Fruit fly (Drosophila melanogaster) whole organism, embryonic: ENCODE measurements around the gene Chrac-14.
A peak's percentile ranks its signal among the peaks of the same experiment; 100 is the strongest.

Source experiments
- Aef1 ChIP-seq: fragments of 200-800 bp; sonication (Bioruptor generic); IDR thresholded peaks from 3 replicates; pipeline ENCODE4 v1.3.6; 2022; ENCODE audit warnings: missing biosample characterization, missing genetic modification characterization
- Awh ChIP-seq: fragments of 200-800 bp; sonication (Bioruptor generic); IDR thresholded peaks from 2 replicates; pipeline ENCODE4, ENCODE4 v1.3.6; 2022; ENCODE audit warnings: missing biosample characterization, missing genetic modification characterization
- CG11247 ChIP-seq: fragments of 200-800 bp; sonication (Bioruptor generic); IDR thresholded peaks from 2 replicates; pipeline ENCODE4 v1.3.6; 2022; ENCODE audit warnings: missing biosample characterization, missing genetic modification characterization
- CG11560 ChIP-seq: fragments of 200-800 bp; sonication (Bioruptor generic); IDR thresholded peaks from 3 replicates; pipeline ENCODE4 v1.3.6; 2022; ENCODE audit warnings: missing biosample characterization, missing genetic modification characterization
- CG11723 ChIP-seq: fragments of 200-800 bp; sonication (Bioruptor generic); optimal IDR thresholded peaks from 2 replicates; lab custom pipeline; 2017; ENCODE audit warnings: missing biosample characterization, mild to moderate bottlenecking, missing genetic modification characterization
- CG12769 ChIP-seq: fragments of 200-800 bp; sonication (Bioruptor generic); optimal IDR thresholded peaks from 2 replicates; lab custom pipeline; 2019; ENCODE audit warnings: missing biosample characterization, mild to moderate bottlenecking, missing genetic modification characterization, moderate library complexity
- CG13287 ChIP-seq: fragments of 200-800 bp; sonication (Bioruptor generic); IDR thresholded peaks from 2 replicates; pipeline ENCODE4 v1.3.6; 2022; ENCODE audit warnings: missing biosample characterization, missing genetic modification characterization; ENCODE audit not compliant: partially characterized antibody
- CG15479 ChIP-seq: fragments of 200-800 bp; sonication (Bioruptor generic); optimal IDR thresholded peaks from 3 replicates; lab custom pipeline; 2019; ENCODE audit warnings: missing biosample characterization, mild to moderate bottlenecking, missing genetic modification characterization, moderate library complexity
- CG16815 ChIP-seq: fragments of 200-800 bp; sonication (Bioruptor generic); optimal IDR thresholded peaks from 3 replicates; lab custom pipeline; 2017; ENCODE audit warnings: missing biosample characterization, mild to moderate bottlenecking, missing genetic modification characterization
- CG17328 ChIP-seq: fragments of 200-800 bp; sonication (Bioruptor generic); IDR thresholded peaks from 2 replicates; pipeline ENCODE4 v1.3.6; 2022; ENCODE audit warnings: missing biosample characterization, missing genetic modification characterization
- CG18599 ChIP-seq: fragments of 200-800 bp; sonication (Bioruptor generic); optimal IDR thresholded peaks from 3 replicates; lab custom pipeline; 2017; ENCODE audit warnings: missing biosample characterization, missing genetic modification characterization, mild to moderate bottlenecking, moderate library complexity, missing genetic modification reagents
- CG2199 ChIP-seq: fragments of 200-800 bp; sonication (Bioruptor generic); IDR thresholded peaks from 3 replicates; pipeline ENCODE4 v1.3.6; 2022; ENCODE audit warnings: missing biosample characterization, missing genetic modification characterization
- CG2712 ChIP-seq: fragments of 200-800 bp; optimal IDR thresholded peaks from 3 replicates; lab custom pipeline; 2019; ENCODE audit warnings: missing biosample characterization, mild to moderate bottlenecking, missing genetic modification characterization, moderate library complexity
- CG32767 ChIP-seq: fragments of 200-800 bp; sonication (Bioruptor generic); IDR thresholded peaks from 2 replicates; pipeline ENCODE4 v1.3.6; 2022; ENCODE audit warnings: missing biosample characterization, missing genetic modification characterization
- CG32772 ChIP-seq: fragments of 200-800 bp; sonication (Bioruptor generic); IDR thresholded peaks from 2 replicates; pipeline ENCODE4 v1.3.6; 2022; ENCODE audit warnings: missing biosample characterization, missing genetic modification characterization
- CG3838 ChIP-seq: fragments of 200-800 bp; sonication (Bioruptor generic); optimal IDR thresholded peaks from 3 replicates; lab custom pipeline; 2016; ENCODE audit warnings: missing biosample characterization, missing genetic modification characterization
- CG4707 ChIP-seq: fragments of 200-800 bp; sonication (Bioruptor generic); optimal IDR thresholded peaks from 2 replicates; lab custom pipeline; 2018; ENCODE audit warnings: missing biosample characterization, mild to moderate bottlenecking, missing genetic modification characterization, moderate library complexity
- CG5180 ChIP-seq: fragments of 200-800 bp; sonication (Bioruptor generic); optimal IDR thresholded peaks from 3 replicates; lab custom pipeline; 2017; ENCODE audit warnings: missing biosample characterization, missing genetic modification characterization, mild to moderate bottlenecking, moderate library complexity, missing genetic modification reagents
- CG6765 ChIP-seq: fragments of 200-800 bp; sonication (Bioruptor generic); optimal IDR thresholded peaks from 3 replicates; lab custom pipeline; 2017; ENCODE audit warnings: missing biosample characterization, mild to moderate bottlenecking, missing genetic modification characterization
- CG6791 ChIP-seq: fragments of 200-800 bp; sonication (Bioruptor generic); IDR thresholded peaks from 3 replicates; pipeline ENCODE4 v1.3.6; 2022; ENCODE audit warnings: missing biosample characterization, missing genetic modification characterization; ENCODE audit not compliant: partially characterized antibody
- CG7357 ChIP-seq: fragments of 200-800 bp; sonication (Bioruptor generic); IDR thresholded peaks from 3 replicates; pipeline ENCODE4 v1.3.6; 2022; ENCODE audit warnings: missing biosample characterization, missing genetic modification characterization
- CG7963 ChIP-seq: fragments of 200-800 bp; sonication (Bioruptor generic); IDR thresholded peaks from 3 replicates; pipeline ENCODE4 v1.3.6; 2022; ENCODE audit warnings: missing biosample characterization, missing genetic modification characterization; ENCODE audit not compliant: partially characterized antibody
- Deaf1 ChIP-seq: fragments of 200-800 bp; optimal IDR thresholded peaks from 3 replicates; lab custom pipeline; 2019; ENCODE audit warnings: missing biosample characterization, mild to moderate bottlenecking, missing genetic modification characterization, moderate library complexity
- Drgx ChIP-seq: fragments of 200-800 bp; sonication (Bioruptor generic); IDR thresholded peaks from 2 replicates; pipeline ENCODE4 v1.3.6; 2022; ENCODE audit warnings: missing biosample characterization, missing genetic modification characterization
- Elba2 ChIP-seq: fragments of 200-800 bp; sonication (Bioruptor generic); optimal IDR thresholded peaks from 3 replicates; lab custom pipeline; 2016; ENCODE audit warnings: missing biosample characterization, missing genetic modification characterization
- Ets65A ChIP-seq: fragments of 200-800 bp; sonication (Bioruptor generic); peaks from one replicate; lab custom pipeline; 2016; ENCODE audit warnings: missing biosample characterization, missing genetic modification characterization
- Med ChIP-seq: fragments of 200-800 bp; sonication (Bioruptor generic); peaks from one replicate; lab custom pipeline; 2016; ENCODE audit warnings: missing biosample characterization, missing genetic modification characterization, mild to moderate bottlenecking, inconsistent platforms, moderate library complexity
- Ravus ChIP-seq: fragments of 200-800 bp; sonication (Bioruptor generic); IDR thresholded peaks from 2 replicates; pipeline ENCODE4 v1.3.6; 2022; ENCODE audit warnings: missing biosample characterization, missing genetic modification characterization
- Sry-β ChIP-seq: fragments of 200-800 bp; sonication (Bioruptor generic); optimal IDR thresholded peaks from 2 replicates; lab custom pipeline; 2018; ENCODE audit warnings: missing biosample characterization, mild to moderate bottlenecking, missing genetic modification characterization, moderate library complexity
- ac ChIP-seq: fragments of 200-800 bp; sonication (Bioruptor generic); optimal IDR thresholded peaks from 3 replicates; lab custom pipeline; 2017; ENCODE audit warnings: missing biosample characterization, mild to moderate bottlenecking, missing genetic modification characterization
- bsh ChIP-seq, 2 experiments: fragments of 200-800 bp; sonication (Bioruptor generic); optimal IDR thresholded peaks; 2 replicates each; lab custom pipeline; 2017 to 2018; ENCODE audit warnings: mild to moderate bottlenecking in 2 of 2, missing biosample characterization in 2 of 2, missing genetic modification characterization in 2 of 2, moderate library complexity in 1 of 2
- cg ChIP-seq: fragments of 200-800 bp; sonication (Bioruptor generic); optimal IDR thresholded peaks from 3 replicates; lab custom pipeline; 2019; ENCODE audit warnings: missing biosample characterization, mild to moderate bottlenecking, missing genetic modification characterization, moderate library complexity
- corto ChIP-seq: fragments of 200-800 bp; sonication (Bioruptor generic); optimal IDR thresholded peaks from 2 replicates; lab custom pipeline; 2016; ENCODE audit warnings: missing biosample characterization, mild to moderate bottlenecking, missing genetic modification characterization, moderate library complexity
- cwo ChIP-seq: fragments of 200-800 bp; sonication (Bioruptor generic); optimal IDR thresholded peaks from 3 replicates; lab custom pipeline; 2017; ENCODE audit warnings: missing biosample characterization, missing genetic modification characterization, mild to moderate bottlenecking, moderate library complexity, missing genetic modification reagents
- danr ChIP-seq: fragments of 200-800 bp; sonication (Bioruptor generic); IDR thresholded peaks from 2 replicates; pipeline ENCODE4 v1.3.6; 2022; ENCODE audit warnings: missing biosample characterization, missing genetic modification characterization
- eyg ChIP-seq: fragments of 200-800 bp; sonication (Bioruptor generic); optimal IDR thresholded peaks from 3 replicates; lab custom pipeline; 2016; ENCODE audit warnings: missing biosample characterization, missing genetic modification characterization
- fru ChIP-seq: fragments of >200 bp; optimal IDR thresholded peaks from 2 replicates; lab custom pipeline; 2017
- fu2 ChIP-seq: fragments of 200-800 bp; sonication (Bioruptor generic); optimal IDR thresholded peaks from 2 replicates; lab custom pipeline; 2016; ENCODE audit warnings: missing biosample characterization, missing genetic modification characterization
- insv ChIP-seq, 2 experiments: fragments of 200-800 bp; sonication (Bioruptor generic); optimal IDR thresholded peaks; 3 replicates each; lab custom pipeline; 2016 to 2018; ENCODE audit warnings: missing biosample characterization in 2 of 2, missing genetic modification characterization in 2 of 2
- lbe ChIP-seq: fragments of 200-800 bp; sonication (Bioruptor generic); optimal IDR thresholded peaks from 2 replicates; lab custom pipeline; 2016; ENCODE audit warnings: missing biosample characterization, mild to moderate bottlenecking, missing genetic modification characterization
- mld ChIP-seq: fragments of 200-800 bp; sonication (Bioruptor generic); IDR thresholded peaks from 3 replicates; pipeline ENCODE4 v1.3.6; 2022; ENCODE audit warnings: missing biosample characterization, missing genetic modification characterization; ENCODE audit not compliant: partially characterized antibody
- nom ChIP-seq: fragments of 200-800 bp; sonication (Bioruptor generic); optimal IDR thresholded peaks from 2 replicates; lab custom pipeline; 2017; ENCODE audit warnings: missing biosample characterization, missing genetic modification characterization, mild to moderate bottlenecking, moderate library complexity, missing genetic modification reagents
- so ChIP-seq: fragments of 200-800 bp; sonication (Bioruptor generic); IDR thresholded peaks from 3 replicates; pipeline ENCODE4 v1.3.6; 2022; ENCODE audit warnings: missing biosample characterization, missing genetic modification characterization
- sqz ChIP-seq: fragments of 200-800 bp; sonication (Bioruptor generic); optimal IDR thresholded peaks from 3 replicates; lab custom pipeline; 2018; ENCODE audit warnings: missing biosample characterization, mild to moderate bottlenecking, missing genetic modification characterization
- vnd ChIP-seq: fragments of 200-800 bp; sonication (Bioruptor generic); IDR thresholded peaks from 3 replicates; pipeline ENCODE4 v1.3.6; 2022; ENCODE audit warnings: missing biosample characterization, missing genetic modification characterization; ENCODE audit not compliant: partially characterized antibody

Chrac-14 gene

DNA sequence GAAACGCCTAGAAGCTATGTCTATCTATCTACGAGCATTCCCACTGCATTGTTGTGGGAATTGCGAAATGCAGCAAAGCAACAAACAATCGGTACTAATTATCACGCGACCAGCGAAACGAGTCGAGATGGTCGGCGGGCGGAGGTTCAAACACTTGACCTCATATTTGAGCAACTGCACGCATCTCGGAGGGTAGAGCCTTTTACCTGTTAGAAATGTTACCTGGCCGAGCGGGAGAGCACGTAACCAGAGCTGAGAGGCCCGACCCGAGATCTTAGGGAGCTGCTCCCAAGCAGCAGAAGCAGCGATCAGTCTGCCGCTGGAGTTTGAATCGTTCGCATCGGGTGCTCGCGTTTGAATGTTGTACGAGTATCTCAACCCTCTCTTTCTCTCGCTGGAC, 41.2 kb downstream of the Chrac-14 start (continued):
- TF ChIP-seq CG13287 (GFP tag; lab: Robert Waterston, UW) (no peak; the same call in 1 of the 2 replicates), danr (GFP tag; lab: Robert Waterston, UW) (no peak), CG17328 (GFP tag; lab: Robert Waterston, UW) (0 out of 2 replicates have a peak, but pooled peaks have one; percentile 12), mld (0 out of 3 replicates have a peak, but pooled peaks have one; percentile 45), Sry-β (GFP tag; lab: Kevin White, UChicago) (no peak), CG32772 (no peak)

- TF ChIP-seq Awh (GFP tag; lab: Robert Waterston, UW) (0 out of 2 replicates have a peak, but pooled peaks have one; percentile 10), CG15479 (peak; percentile 18), CG5180 (GFP tag; lab: Kevin White, UChicago) (peak; percentile 3), Med (peak; percentile 70), CG2199 (peak; percentile 72; the same call in 1 of the 3 replicates), cwo (GFP tag; lab: Kevin White, UChicago) (no peak), CG4707 (GFP tag; lab: Kevin White, UChicago) (no peak), CG32767 (0 out of 2 replicates have a peak, but pooled peaks have one; percentile 36), CG11723 (GFP tag; lab: Kevin White, UChicago) (no peak), CG3838 (GFP tag; lab: Kevin White, UChicago) (no peak), eyg (GFP tag; lab: Kevin White, UChicago) (no peak), CG6791 (GFP tag; lab: Robert Waterston, UW) (peak; percentile 29; the same call in 1 of the 3 replicates), CG7963 (no peak), Aef1 (no peak), lbe (peak; percentile 36), corto (GFP tag; lab: Kevin White, UChicago) (peak; percentile 54), sqz (GFP tag; lab: Kevin White, UChicago) (peak; percentile 23), so (GFP tag; lab: Robert Waterston, UW) (no peak), vnd (no peak), insv (GFP tag; optimal IDR thresholded peaks at IDR 0.05; lab: Kevin White, UChicago) (peak in 1 of 2 experiments; percentile 86), nom (GFP tag; lab: Kevin White, UChicago) (peak; percentile 99), CG16815 (GFP tag; lab: Kevin White, UChicago) (no peak), Ravus (GFP tag; lab: Robert Waterston, UW) (no peak), Deaf1 (tag; lab: Kevin White, UChicago) (peak; percentile 60), CG12769 (peak; percentile 41), CG11560 (tag; lab: Robert Waterston, UW) (no peak), fu2 (no peak), CG7357 (GFP tag; lab: Robert Waterston, UW) (no peak), CG6765 (GFP tag; lab: Kevin White, UChicago) (no peak), CG18599 (no peak), cg (GFP tag; lab: Kevin White, UChicago) (peak; percentile 33), bsh (GFP tag; optimal IDR thresholded peaks at IDR 0.05; lab: Kevin White, UChicago) (peak in 1 of 2 experiments; percentile 96), Elba2 (GFP tag; lab: Kevin White, UChicago) (peak; percentile 34), CG11247 (no peak), ac (GFP tag; lab: Kevin White, UChicago) (peak; percentile 0), fru (no peak), CG2712 (tag; lab: Kevin White, UChicago) (no peak), Drgx (GFP tag; lab: Robert Waterston, UW) (peak; percentile 66), Ets65A (peak; percentile 9)
Observed at dm6 chr2L:8478911-8479706, 41.9 kb downstream of the Chrac-14 start.
